Fruit fly (Drosophila melanogaster) whole organism, embryonic: Measurements from ENCODE around the gene MESR3.

ENCODE experiments used
- CG12155 ChIP-seq: fragments of 200-800 bp; sonication (Bioruptor generic); optimal IDR thresholded peaks from 3 replicates; lab custom pipeline; 2016; ENCODE audit warnings: missing biosample characterization, missing genetic modification characterization
- CG17802 ChIP-seq: fragments of 200-800 bp; sonication (Bioruptor generic); optimal IDR thresholded peaks from 2 replicates; lab custom pipeline; 2018; ENCODE audit warnings: missing biosample characterization, mild to moderate bottlenecking, missing genetic modification characterization, moderate library complexity
- CG30020 ChIP-seq: fragments of 200-800 bp; optimal IDR thresholded peaks from 2 replicates; lab custom pipeline; 2019; ENCODE audit warnings: missing biosample characterization, mild to moderate bottlenecking, missing genetic modification characterization, moderate library complexity
- CG4282 ChIP-seq: fragments of 200-800 bp; sonication (Bioruptor generic); optimal IDR thresholded peaks from 2 replicates; lab custom pipeline; 2016; ENCODE audit warnings: missing biosample characterization, missing genetic modification characterization
- CG6683 ChIP-seq: fragments of 200-800 bp; sonication (Bioruptor generic); optimal IDR thresholded peaks from 2 replicates; lab custom pipeline; 2017; ENCODE audit warnings: missing biosample characterization, mild to moderate bottlenecking, missing genetic modification characterization, missing genetic modification reagents
- CG6813 ChIP-seq: fragments of 200-800 bp; sonication (Bioruptor generic); optimal IDR thresholded peaks from 2 replicates; lab custom pipeline; 2017; ENCODE audit warnings: missing biosample characterization, missing genetic modification characterization, mild to moderate bottlenecking, moderate library complexity, missing genetic modification reagents
- Doc2 ChIP-seq: fragments of 200-800 bp; sonication (Bioruptor generic); IDR thresholded peaks from 2 replicates; pipeline ENCODE4 v1.3.6; 2022; ENCODE audit warnings: missing biosample characterization, missing genetic modification characterization
- Ets97D ChIP-seq: fragments of 200-800 bp; sonication (Bioruptor generic); optimal IDR thresholded peaks from 3 replicates; lab custom pipeline; 2016; ENCODE audit warnings: missing biosample characterization, missing genetic modification characterization
- Side ChIP-seq: fragments of 200-800 bp; sonication (Bioruptor generic); optimal IDR thresholded peaks from 2 replicates; lab custom pipeline; 2016; ENCODE audit warnings: missing biosample characterization, missing genetic modification characterization
- gcm ChIP-seq: fragments of 200-800 bp; sonication (Bioruptor generic); optimal IDR thresholded peaks from 2 replicates; lab custom pipeline; 2019; ENCODE audit warnings: missing biosample characterization, mild to moderate bottlenecking, missing genetic modification characterization, moderate library complexity
- insv ChIP-seq, 2 experiments: fragments of 200-800 bp; sonication (Bioruptor generic); optimal IDR thresholded peaks; 3 replicates each; lab custom pipeline; 2016 to 2018; ENCODE audit warnings: missing biosample characterization in 2 of 2, missing genetic modification characterization in 2 of 2
- repo ChIP-seq: fragments of 200-800 bp; sonication (Bioruptor generic); optimal IDR thresholded peaks from 2 replicates; lab custom pipeline; 2016; ENCODE audit warnings: missing biosample characterization, missing genetic modification characterization
- run ChIP-seq: fragments of 200-800 bp; sonication (Bioruptor generic); optimal IDR thresholded peaks from 3 replicates; lab custom pipeline; 2018; ENCODE audit warnings: missing biosample characterization, mild to moderate bottlenecking, missing genetic modification characterization
- wek ChIP-seq: fragments of 200-800 bp; sonication (Bioruptor generic); optimal IDR thresholded peaks from 3 replicates; lab custom pipeline; 2018; ENCODE audit warnings: missing biosample characterization, mild to moderate bottlenecking, missing genetic modification characterization, moderate library complexity

DNA sequence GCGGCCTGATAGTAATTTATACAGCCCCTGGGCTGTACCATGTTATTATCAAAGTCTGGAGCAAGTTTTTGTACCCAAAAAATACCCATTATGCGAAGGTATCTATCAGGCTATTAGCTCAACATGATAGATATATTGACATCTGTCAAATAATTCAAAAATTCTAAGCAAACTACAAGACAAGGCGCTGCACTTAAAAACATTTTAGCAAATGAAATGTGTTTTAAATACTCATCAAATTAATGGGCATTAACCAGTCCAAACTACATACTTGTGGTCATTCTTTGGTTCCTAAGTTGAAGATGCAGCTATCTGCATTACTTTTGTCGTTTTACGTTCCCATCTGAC lies 36.2 kb downstream of the MESR3 start:
- TF ChIP-seq CG4282 (GFP tag; lab: Kevin White, UChicago) (no peak), Ets97D (GFP tag; lab: Kevin White, UChicago) (peak; percentile 36), Doc2 (no peak), insv (GFP tag; optimal IDR thresholded peaks at IDR 0.05; lab: Kevin White, UChicago) (no peak), repo (peak; percentile 17), run (peak; percentile 2), CG12155 (GFP tag; lab: Kevin White, UChicago) (no peak), wek (GFP tag; lab: Kevin White, UChicago) (no peak), CG30020 (tag; lab: Kevin White, UChicago) (no peak), CG6813 (peak; percentile 56), CG6683 (GFP tag; lab: Kevin White, UChicago) (no peak), gcm (GFP tag; lab: Kevin White, UChicago) (no peak), Side (GFP tag; lab: Kevin White, UChicago) (peak; percentile 52), CG17802 (tag; lab: Kevin White, UChicago) (peak; percentile 66)
